Worm (Caenorhabditis elegans) whole organism, dauer: ENCODE measurements around the gene T01D1.3.

Source experiments
- unc-62 ChIP-seq: sonication (generic microtip); optimal IDR thresholded peaks from 2 replicates; lab custom pipeline; 2017; ENCODE audit warnings: missing biosample characterization, missing genetic modification reagents, missing genetic modification characterization

The T01D1.3 gene

DNA sequence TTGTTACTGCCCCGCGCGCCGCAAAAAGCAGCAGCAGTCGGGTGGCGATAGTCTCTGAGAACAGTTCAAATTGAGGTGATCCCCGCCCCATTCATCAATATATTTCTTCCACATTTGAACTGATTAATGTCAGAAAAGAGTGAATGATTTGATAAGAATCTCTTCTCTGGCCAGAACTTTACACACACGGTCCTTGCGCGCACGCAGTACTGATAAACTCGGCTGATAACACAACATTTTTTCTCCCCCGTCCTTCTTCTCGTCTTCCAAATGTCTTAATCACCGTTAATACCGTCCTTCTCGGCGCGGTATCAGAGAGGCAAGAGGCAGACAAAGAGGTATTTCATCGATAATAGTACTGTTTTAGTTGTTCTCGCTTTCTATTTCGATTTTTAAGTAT, 13.6 kb downstream of the T01D1.3 start, which contains the start of gene etr-1:
Gene etr-1 (plus strand): TSS at position 193 of the 400 bp plus-strand sequence.
- no peak for TF ChIP-seq unc-62 (GFP tag; lab: Kevin White, UChicago)

- TF ChIP-seq unc-62 (GFP tag; lab: Kevin White, UChicago): no peak
Measured at ce11 chrII:161275-161674, 14.5 kb downstream of the T01D1.3 start.

ce11 chrII:160561-161123, 15.1 kb downstream of the T01D1.3 start:
- no peak for TF ChIP-seq unc-62 (GFP tag; lab: Kevin White, UChicago)

- no peak for TF ChIP-seq unc-62 (GFP tag; lab: Kevin White, UChicago)
Measured at ce11 chrII:159294-159922, 16.4 kb downstream of the T01D1.3 start.

DNA sequence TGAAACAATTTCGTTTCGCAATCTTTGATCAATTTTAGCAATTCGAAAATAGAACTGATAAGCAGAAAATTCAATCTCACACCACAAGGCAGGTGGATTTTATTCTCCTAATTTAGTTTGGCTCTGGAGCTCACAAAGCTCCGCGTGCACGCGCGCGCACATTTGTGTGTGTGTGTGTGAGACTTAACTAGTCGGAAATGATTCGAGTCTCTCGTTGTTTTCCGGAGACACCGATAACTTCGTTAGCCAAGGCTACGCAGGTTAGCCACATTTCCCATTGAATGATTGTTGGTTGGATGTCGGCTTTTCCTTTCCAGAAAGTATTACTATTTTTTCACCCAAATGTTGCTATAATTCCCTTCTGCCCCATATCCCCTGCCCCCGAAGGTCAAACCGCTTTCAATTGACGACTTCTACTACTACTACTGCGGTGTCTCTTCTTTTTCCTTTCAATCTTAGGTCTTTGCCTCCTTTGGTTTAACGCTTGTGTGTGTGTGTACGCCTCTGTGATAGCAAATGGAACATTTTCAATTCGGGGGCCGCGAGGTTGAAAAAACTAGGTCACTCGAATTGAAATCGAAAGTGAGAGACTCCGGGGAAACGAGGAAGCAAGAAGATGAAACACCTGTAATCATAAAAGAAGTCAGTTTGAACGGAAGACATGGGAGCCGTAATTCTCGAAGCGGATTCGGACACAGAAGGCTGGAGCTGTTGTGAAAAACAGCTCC, 17.6 kb downstream of the T01D1.3 start:
- TF ChIP-seq unc-62 (GFP tag; lab: Kevin White, UChicago): no peak

DNA sequence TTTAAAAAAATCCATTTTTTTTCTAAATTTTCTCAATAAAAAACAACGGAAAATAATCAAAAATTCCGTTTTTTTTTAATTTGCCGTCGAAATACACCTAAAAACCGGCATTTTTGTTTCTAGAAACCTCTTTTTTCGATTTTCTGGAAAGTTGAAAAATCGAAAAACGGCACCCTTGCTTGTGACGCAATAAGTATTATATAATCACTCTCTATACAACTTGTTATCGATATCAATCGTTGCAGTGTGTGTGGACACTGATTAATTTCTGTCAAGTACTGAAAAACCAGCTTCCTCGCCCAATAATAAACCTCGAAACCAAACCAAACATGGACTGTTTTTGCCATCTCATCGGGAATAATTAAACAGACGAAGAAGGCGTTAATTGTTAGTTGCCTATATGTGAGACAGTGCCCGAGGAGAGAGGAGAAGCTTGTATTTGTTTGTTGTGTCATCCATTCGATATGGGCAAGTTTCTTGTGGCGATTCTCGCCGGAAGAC, 18.7 kb downstream of the T01D1.3 start:
- TF ChIP-seq unc-62 (GFP tag; lab: Kevin White, UChicago): no peak

DNA sequence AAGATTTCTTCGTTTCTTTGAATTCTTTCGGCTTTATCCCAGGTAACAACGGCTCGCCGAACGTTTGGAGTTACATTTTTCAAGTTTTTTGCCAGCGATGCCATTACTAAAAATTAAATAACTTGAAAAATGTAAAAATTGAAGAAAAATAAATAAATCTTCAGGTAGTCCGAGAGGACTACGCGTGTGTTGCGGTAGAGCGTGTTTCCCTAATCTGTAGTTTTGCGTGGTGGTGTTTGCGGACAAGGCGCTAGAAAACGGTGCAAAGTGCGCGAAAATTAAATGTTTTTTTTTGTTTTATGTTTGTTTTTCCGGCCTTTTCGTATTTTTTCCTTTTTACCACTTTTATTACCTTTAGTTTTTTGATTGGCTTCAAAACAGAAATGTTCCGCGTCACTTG, 19.9 kb downstream of the T01D1.3 start, which contains the start of gene mrpl-28:
Gene mrpl-28 (minus strand): TSS at position 106 of the 400 bp plus-strand sequence.
- TF ChIP-seq unc-62 (GFP tag; lab: Kevin White, UChicago): no peak

ce11 chrII:152283-152682, 23.5 kb downstream of the T01D1.3 start, which contains the start of gene T25D3.3:
Gene T25D3.3, plus strand, starts transcription at chrII:152583.
- TF ChIP-seq unc-62 (GFP tag; lab: Kevin White, UChicago): no peak

DNA sequence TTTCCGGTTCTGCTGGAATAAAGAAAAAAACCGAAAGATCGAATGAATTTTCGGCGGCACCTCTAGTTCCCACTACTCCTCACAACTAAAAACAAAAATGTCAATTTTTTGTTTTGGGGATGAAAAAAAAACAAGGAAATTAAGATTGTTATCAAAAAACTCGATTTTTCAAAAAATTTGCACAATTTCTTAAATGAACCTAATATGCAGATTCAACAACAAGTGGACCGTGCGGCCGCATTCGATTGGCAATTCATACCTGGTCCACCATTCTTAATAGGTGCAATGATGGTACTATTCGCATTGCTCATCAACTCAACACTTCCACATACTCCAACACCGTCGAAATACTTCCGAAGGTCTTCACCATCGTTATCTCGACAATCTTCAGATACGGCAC, 24.3 kb downstream of the T01D1.3 start:
- no peak for TF ChIP-seq unc-62 (GFP tag; lab: Kevin White, UChicago)

DNA sequence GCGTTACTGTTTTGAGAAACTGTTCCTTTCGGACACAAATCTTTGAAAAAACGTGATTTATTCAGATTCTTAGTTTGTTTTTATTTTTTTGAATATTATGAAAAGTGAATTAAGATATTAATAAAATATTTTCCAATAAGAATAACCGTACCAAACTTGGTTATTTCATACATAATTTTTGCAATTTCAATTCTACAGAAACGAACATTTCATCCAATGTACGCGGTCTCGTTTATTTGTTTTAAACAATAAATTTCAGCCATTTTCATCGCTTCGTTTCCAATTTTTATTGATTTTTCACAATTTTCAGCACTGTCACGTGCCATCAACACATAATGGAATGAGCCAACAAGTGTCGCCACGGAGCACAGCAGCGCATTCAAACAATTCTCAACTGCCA, 28.8 kb downstream of the T01D1.3 start, which contains the start of gene T25D3.4:
Gene T25D3.4 (plus strand): TSS at position 301 of the 400 bp plus-strand sequence.
- TF ChIP-seq unc-62 (GFP tag; lab: Kevin White, UChicago): no peak

ce11 chrII:135166-135565, 40.6 kb downstream of the T01D1.3 start, which contains the start of gene K10B4.1:
Gene K10B4.1, plus strand, starts transcription at chrII:135466.
- TF ChIP-seq unc-62 (GFP tag; lab: Kevin White, UChicago): no peak

- TF ChIP-seq unc-62 (GFP tag; lab: Kevin White, UChicago): no peak
Measured at ce11 chrII:133548-134275, 42.1 kb downstream of the T01D1.3 start, which contains the start of gene cwn-1. Gene cwn-1, minus strand, starts transcription at chrII:133598.

- no peak for TF ChIP-seq unc-62 (GFP tag; lab: Kevin White, UChicago)
Measured at ce11 chrII:129770-130169, 46.0 kb downstream of the T01D1.3 start.

DNA sequence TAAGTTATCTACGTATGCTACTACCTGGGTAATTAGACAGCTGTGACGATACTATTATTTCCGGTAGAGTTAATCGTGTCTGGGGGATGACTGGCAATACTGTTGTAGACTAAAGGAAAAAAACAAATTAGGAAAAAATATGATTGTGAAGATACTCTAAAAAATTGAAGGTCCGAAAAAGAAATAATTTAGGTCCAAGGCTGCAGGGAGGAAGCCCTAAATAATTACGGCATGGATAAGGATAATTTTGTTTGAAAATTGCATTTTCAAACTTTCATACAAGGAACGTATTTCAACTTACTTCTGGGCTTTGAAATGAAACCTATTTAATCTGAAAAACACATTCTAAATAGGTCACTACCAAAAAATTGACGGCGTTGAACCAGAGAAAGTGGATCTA, 46.8 kb downstream of the T01D1.3 start, which contains the start of gene srd-3:
Gene srd-3 (minus strand): TSS at position 101 of the 400 bp plus-strand sequence.
- no peak for TF ChIP-seq unc-62 (GFP tag; lab: Kevin White, UChicago)

- TF ChIP-seq unc-62 (GFP tag; lab: Kevin White, UChicago): no peak
Measured at ce11 chrII:124904-125303, 50.9 kb downstream of the T01D1.3 start, which contains the start of gene nmur-2. Gene nmur-2, minus strand, starts transcription at chrII:125004.
